Worm (Caenorhabditis elegans) whole organism, L4 larva: ENCODE data around the gene cal-2.

Experiments used
- R02D3.7 ChIP-seq: fragments of 150-350 bp; sonication (generic microtip); optimal IDR thresholded peaks from 3 replicates; lab custom pipeline; 2014; ENCODE audit warnings: missing biosample characterization, missing genetic modification characterization
- Y105C5A.15 ChIP-seq: fragments of 200-800 bp; sonication (Bioruptor generic); IDR thresholded peaks from 2 replicates; pipeline ENCODE4 v1.3.6; 2022; ENCODE audit warnings: missing genetic modification characterization, missing compliant biosample characterization
- Y5F2A.4 ChIP-seq: fragments of 200-800 bp; sonication (Bioruptor generic); optimal IDR thresholded peaks from 2 replicates; lab custom pipeline; 2018; ENCODE audit warnings: mild to moderate bottlenecking, missing genetic modification characterization, missing compliant biosample characterization
- ZK546.5 ChIP-seq, 2 experiments: sonication (generic microtip); optimal IDR thresholded peaks; 2 replicates each; lab custom pipeline; 2017; ENCODE audit warnings: missing biosample characterization in 2 of 2, missing genetic modification characterization in 2 of 2
- arid-1 ChIP-seq: fragments of 200-800 bp; sonication (Bioruptor generic); conservative IDR thresholded peaks from 2 replicates; pipeline ENCODE4 v1.3.6; 2022; ENCODE audit warnings: missing genetic modification reagents, missing genetic modification characterization, missing compliant biosample characterization
- ceh-62 ChIP-seq: sonication (generic microtip); optimal IDR thresholded peaks from 2 replicates; lab custom pipeline; 2017; ENCODE audit warnings: missing biosample characterization, missing genetic modification characterization
- cey-2 ChIP-seq: sonication (generic microtip); optimal IDR thresholded peaks from 3 replicates; lab custom pipeline; 2017; ENCODE audit warnings: missing genetic modification characterization, mild to moderate bottlenecking, missing compliant biosample characterization, antibody characterized with exemption, borderline replicate concordance; ENCODE audit not compliant: insufficient read depth
- ctbp-1 ChIP-seq: fragments of 200-800 bp; sonication (Bioruptor generic); IDR thresholded peaks from 2 replicates; pipeline ENCODE4 v1.3.6; 2022; ENCODE audit warnings: missing genetic modification reagents, missing genetic modification characterization, missing compliant biosample characterization
- dmd-6 ChIP-seq: fragments of 200-800 bp; sonication (Bioruptor generic); IDR thresholded peaks from 2 replicates; pipeline ENCODE4 v1.3.6; 2022; ENCODE audit warnings: missing genetic modification reagents, missing genetic modification characterization, missing compliant biosample characterization
- dmd-9 ChIP-seq: fragments of 200-800 bp; sonication (Bioruptor generic); IDR thresholded peaks from 2 replicates; pipeline ENCODE4 v1.3.6; 2022; ENCODE audit warnings: missing genetic modification reagents, missing genetic modification characterization, missing compliant biosample characterization
- dpl-1 ChIP-seq: fragments of 150-350 bp; optimal IDR thresholded peaks from 2 replicates; lab custom pipeline; 2014; ENCODE audit warnings: missing biosample characterization, missing genetic modification reagents, missing genetic modification characterization
- dve-1 ChIP-seq: sonication (generic microtip); optimal IDR thresholded peaks from 2 replicates; lab custom pipeline; 2017; ENCODE audit warnings: antibody characterized with exemption, mild to moderate bottlenecking, missing genetic modification characterization, missing compliant biosample characterization; ENCODE audit not compliant: insufficient read depth
- egl-27 ChIP-seq: sonication (generic microtip); optimal IDR thresholded peaks from 3 replicates; lab custom pipeline; 2017; ENCODE audit warnings: missing biosample characterization, missing genetic modification reagents, missing genetic modification characterization
- egl-43 ChIP-seq: fragments of 200-800 bp; sonication (Bioruptor generic); IDR thresholded peaks from 2 replicates; pipeline ENCODE4 v1.3.6; 2022; ENCODE audit warnings: missing genetic modification reagents, missing genetic modification characterization, missing compliant biosample characterization
- fkh-10 ChIP-seq: fragments of 150-350 bp; optimal IDR thresholded peaks from 2 replicates; lab custom pipeline; 2014; ENCODE audit warnings: missing biosample characterization, missing genetic modification reagents, missing genetic modification characterization
- fos-1 ChIP-seq: fragments of 150-350 bp; optimal IDR thresholded peaks from 2 replicates; lab custom pipeline; 2014; ENCODE audit warnings: missing biosample characterization, missing genetic modification characterization
- hif-1 ChIP-seq, 2 experiments: sonication (generic microtip); optimal IDR thresholded peaks; 2 replicates each; lab custom pipeline; 2016 to 2017; ENCODE audit warnings: missing compliant biosample characterization in 2 of 2, missing genetic modification characterization in 2 of 2, missing genetic modification reagents in 2 of 2, missing genotype in 2 of 2, mild to moderate bottlenecking in 1 of 2
- hlh-11 ChIP-seq: fragments of 200-800 bp; sonication (Bioruptor generic); optimal IDR thresholded peaks from 2 replicates; lab custom pipeline; 2018; ENCODE audit warnings: mild to moderate bottlenecking, missing genetic modification characterization, missing compliant biosample characterization
- hlh-30 ChIP-seq: sonication (generic microtip); optimal IDR thresholded peaks from 2 replicates; lab custom pipeline; 2017; ENCODE audit warnings: antibody characterized with exemption, mild to moderate bottlenecking, missing genetic modification characterization, missing compliant biosample characterization; ENCODE audit not compliant: insufficient read depth
- lim-7 ChIP-seq: fragments of 200-800 bp; sonication (Bioruptor generic); IDR thresholded peaks from 2 replicates; pipeline ENCODE4 v1.3.6; 2022; ENCODE audit warnings: missing genetic modification characterization, missing compliant biosample characterization
- lin-13 ChIP-seq: fragments of 150-350 bp; optimal IDR thresholded peaks from 2 replicates; lab custom pipeline; 2014; ENCODE audit warnings: missing biosample characterization, missing genetic modification reagents, missing genetic modification characterization
- lin-38 ChIP-seq: fragments of 200-800 bp; sonication (Bioruptor generic); IDR thresholded peaks from 2 replicates; pipeline ENCODE4 v1.3.6; 2022; ENCODE audit warnings: missing genetic modification reagents, missing genetic modification characterization, missing compliant biosample characterization
- lsy-2 ChIP-seq, 2 experiments: fragments of 150-350 bp in 1 of 2; sonication (generic microtip) in 1 of 2; optimal IDR thresholded peaks; 2 replicates each; lab custom pipeline; 2014 to 2017; ENCODE audit warnings: missing biosample characterization in 2 of 2, missing genetic modification characterization in 2 of 2
- mdl-1 ChIP-seq, 2 experiments: fragments of 150-350 bp in 1 of 2; sonication (generic microtip) in 1 of 2; optimal IDR thresholded peaks; 2 replicates each; lab custom pipeline; 2014 to 2017; ENCODE audit warnings: missing biosample characterization in 2 of 2, missing genetic modification characterization in 2 of 2
- mep-1 ChIP-seq: fragments of 150-350 bp; sonication (generic microtip); optimal IDR thresholded peaks from 3 replicates; lab custom pipeline; 2014; ENCODE audit warnings: missing biosample characterization, missing genetic modification characterization
- mes-2 ChIP-seq: sonication (generic microtip); optimal IDR thresholded peaks from 2 replicates; lab custom pipeline; 2016; ENCODE audit warnings: missing genotype, mild to moderate bottlenecking, missing genetic modification characterization, missing compliant biosample characterization; ENCODE audit not compliant: poor library complexity, severe bottlenecking
- mxl-2 ChIP-seq: fragments of 200-800 bp; sonication (Bioruptor generic); conservative IDR thresholded peaks from 2 replicates; pipeline ENCODE4 v1.3.6; 2022; ENCODE audit warnings: missing genetic modification reagents, missing genetic modification characterization, missing compliant biosample characterization
- nhr-10 ChIP-seq: fragments of 150-350 bp; optimal IDR thresholded peaks from 2 replicates; lab custom pipeline; 2014; ENCODE audit warnings: missing biosample characterization, missing genetic modification characterization
- nhr-11 ChIP-seq: fragments of 150-350 bp; optimal IDR thresholded peaks from 2 replicates; lab custom pipeline; 2014; ENCODE audit warnings: missing biosample characterization, missing genetic modification characterization
- nhr-111 ChIP-seq: fragments of 200-800 bp; sonication (Bioruptor generic); optimal IDR thresholded peaks from 2 replicates; lab custom pipeline; 2018; ENCODE audit warnings: mild to moderate bottlenecking, missing genetic modification characterization, missing compliant biosample characterization
- nhr-25 ChIP-seq: sonication (generic microtip); optimal IDR thresholded peaks from 2 replicates; lab custom pipeline; 2017; ENCODE audit warnings: missing genetic modification characterization, mild to moderate bottlenecking, missing compliant biosample characterization, antibody characterized with exemption, moderate library complexity, borderline replicate concordance; ENCODE audit not compliant: insufficient read depth
- nhr-41 ChIP-seq: fragments of 200-800 bp; sonication (Bioruptor generic); IDR thresholded peaks from 2 replicates; pipeline ENCODE4 v1.3.6; 2022; ENCODE audit warnings: missing genetic modification reagents, missing genetic modification characterization, missing compliant biosample characterization
- nhr-6 ChIP-seq: fragments of 150-350 bp; optimal IDR thresholded peaks from 2 replicates; lab custom pipeline; 2014; ENCODE audit warnings: missing biosample characterization, missing genetic modification characterization
- nhr-77 ChIP-seq: fragments of 150-350 bp; optimal IDR thresholded peaks from 2 replicates; lab custom pipeline; 2014; ENCODE audit warnings: missing biosample characterization, missing genetic modification characterization
- pha-4 ChIP-seq, 2 experiments: fragments of 150-350 bp in 1 of 2; fragments of 200-800 bp in 1 of 2; sonication (Bioruptor generic) in 1 of 2; IDR thresholded peaks in 1 of 2; optimal IDR thresholded peaks in 1 of 2; 2 replicates each; pipeline versions ENCODE4 v1.3.6 to Lab custom; 2014 to 2022; ENCODE audit warnings: missing genetic modification characterization in 2 of 2, missing genetic modification reagents in 2 of 2, missing biosample characterization in 1 of 2, missing compliant biosample characterization in 1 of 2
- pqm-1 ChIP-seq: sonication (generic microtip); optimal IDR thresholded peaks from 2 replicates; lab custom pipeline; 2017; ENCODE audit warnings: missing biosample characterization, missing genetic modification characterization
- sdz-12 ChIP-seq: fragments of 200-800 bp; sonication (Bioruptor generic); optimal IDR thresholded peaks from 2 replicates; lab custom pipeline; 2018; ENCODE audit warnings: mild to moderate bottlenecking, missing genetic modification characterization, missing compliant biosample characterization
- spr-1 ChIP-seq: sonication (generic microtip); optimal IDR thresholded peaks from 2 replicates; lab custom pipeline; 2016; ENCODE audit warnings: mild to moderate bottlenecking, missing genetic modification characterization, missing compliant biosample characterization
- tag-97 ChIP-seq: fragments of 200-800 bp; sonication (Bioruptor generic); IDR thresholded peaks from 2 replicates; pipeline ENCODE4 v1.3.6; 2022; ENCODE audit warnings: missing genetic modification characterization, missing compliant biosample characterization
- unc-130 ChIP-seq: sonication (generic microtip); optimal IDR thresholded peaks from 2 replicates; lab custom pipeline; 2016; ENCODE audit warnings: missing genetic modification reagents, missing genetic modification characterization, missing compliant biosample characterization
- unc-39 ChIP-seq: sonication (generic microtip); optimal IDR thresholded peaks from 2 replicates; lab custom pipeline; 2017; ENCODE audit warnings: missing biosample characterization, missing genetic modification characterization
- unc-62 ChIP-seq, 3 experiments: fragments of 150-350 bp in 1 of 3; sonication (generic microtip); optimal IDR thresholded peaks in 2 of 3; peaks in 1 of 3; 1 replicate in 1 of 3; 2 replicates in 2 of 3; lab custom pipeline; 2014 to 2017; ENCODE audit warnings: missing biosample characterization in 3 of 3, missing genetic modification characterization in 3 of 3, missing genetic modification reagents in 3 of 3, missing genotype in 1 of 3
- zag-1 ChIP-seq: fragments of 150-350 bp; optimal IDR thresholded peaks from 2 replicates; lab custom pipeline; 2014; ENCODE audit warnings: missing biosample characterization, missing genetic modification characterization
- zfp-2 ChIP-seq: sonication (generic microtip); optimal IDR thresholded peaks from 2 replicates; lab custom pipeline; 2016; ENCODE audit warnings: mild to moderate bottlenecking, missing genetic modification characterization, missing compliant biosample characterization
- zfp-3 ChIP-seq: fragments of 200-800 bp; sonication (Bioruptor generic); conservative IDR thresholded peaks from 2 replicates; pipeline ENCODE4 v1.3.6; 2022; ENCODE audit warnings: missing genetic modification reagents, missing genetic modification characterization, missing compliant biosample characterization

Gene cal-2

DNA sequence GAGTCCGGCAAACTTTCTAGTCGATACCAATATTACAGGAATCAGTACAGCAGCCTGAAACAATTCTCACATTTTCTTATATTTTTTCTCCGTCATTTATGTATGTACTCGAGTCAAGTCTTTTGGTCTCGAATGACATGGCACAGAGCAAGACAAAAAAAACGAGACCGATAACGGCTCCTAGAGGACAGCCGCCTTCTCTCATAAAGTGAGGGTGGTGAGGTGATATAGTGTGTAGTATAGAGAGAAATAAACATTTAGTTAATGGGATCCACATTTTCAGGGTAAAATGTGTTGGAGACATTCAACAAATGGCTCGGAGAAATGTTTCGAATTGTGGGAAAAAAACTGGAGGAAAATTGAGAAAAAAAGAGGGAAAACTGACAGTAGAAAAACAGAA, 1.7 kb downstream of the cal-2 start (continued):
- no peak for TF ChIP-seq spr-1 (tag; lab: Kevin White, UChicago)
- TF ChIP-seq lim-7 (GFP tag; lab: Robert Waterston, UW): no peak
- TF ChIP-seq cey-2 (tag; lab: Kevin White, UChicago): no peak
- no peak for TF ChIP-seq dpl-1 (GFP tag; lab: Kevin White, UChicago)
- no peak for TF ChIP-seq sdz-12 (GFP tag; lab: Kevin White, UChicago)
- no peak for TF ChIP-seq nhr-25 (tag; lab: Kevin White, UChicago)
- TF ChIP-seq arid-1 (GFP tag; lab: Robert Waterston, UW): no peak
- TF ChIP-seq mxl-2 (GFP tag; lab: Robert Waterston, UW): no peak
- TF ChIP-seq nhr-11 (tag; lab: Kevin White, UChicago): peak; percentile 54
- TF ChIP-seq zag-1 (tag; lab: Kevin White, UChicago): no peak
- no peak for TF ChIP-seq lin-13
- peak in 1 of 2 experiments; percentile 11 for TF ChIP-seq lsy-2 (tag; optimal IDR thresholded peaks at IDR 0.05; lab: Kevin White, UChicago)
- no peak for TF ChIP-seq ctbp-1 (GFP tag; lab: Robert Waterston, UW)
- TF ChIP-seq Y5F2A.4 (GFP tag; lab: Kevin White, UChicago): no peak
- no peak for TF ChIP-seq unc-130 (GFP tag; lab: Kevin White, UChicago)
- TF ChIP-seq mes-2 (tag; lab: Kevin White, UChicago): no peak
- TF ChIP-seq pqm-1 (tag; lab: Kevin White, UChicago): no peak
- TF ChIP-seq fos-1 (tag; lab: Kevin White, UChicago): no peak
- no peak for TF ChIP-seq mdl-1 (tag; optimal IDR thresholded peaks at IDR 0.05; lab: Kevin White, UChicago)
- no peak for TF ChIP-seq pha-4 (GFP tag; IDR thresholded peaks at IDR 0.05; lab: Robert Waterston, UW)
- no peak for TF ChIP-seq pha-4 (tag; optimal IDR thresholded peaks at IDR 0.05; lab: Kevin White, UChicago)
- TF ChIP-seq Y105C5A.15 (GFP tag; lab: Robert Waterston, UW): no peak
- no peak for TF ChIP-seq nhr-111
- TF ChIP-seq unc-39: no peak
- TF ChIP-seq ZK546.5 (tag; optimal IDR thresholded peaks at IDR 0.05; lab: Kevin White, UChicago): no peak
- no peak for TF ChIP-seq R02D3.7
- TF ChIP-seq, all 104 proteins: peak for 7

- TF ChIP-seq egl-27 (tag; lab: Kevin White, UChicago): no peak
- TF ChIP-seq mdl-1 (tag; optimal IDR thresholded peaks at IDR 0.05; lab: Kevin White, UChicago): no peak
- TF ChIP-seq tag-97: no peak
- TF ChIP-seq zfp-3: no peak
- TF ChIP-seq dmd-9 (GFP tag; lab: Robert Waterston, UW): no peak
- TF ChIP-seq zfp-2: no peak
- TF ChIP-seq lsy-2 (tag; optimal IDR thresholded peaks at IDR 0.05; lab: Kevin White, UChicago): no peak
- no peak for TF ChIP-seq nhr-25 (tag; lab: Kevin White, UChicago)
These were observed 3.5 kb downstream of the cal-2 start, which contains the start of gene sftd-3 for ce11 chrII:8964049-8964448. Gene sftd-3 (minus strand): TSS chrII:8964149.

DNA sequence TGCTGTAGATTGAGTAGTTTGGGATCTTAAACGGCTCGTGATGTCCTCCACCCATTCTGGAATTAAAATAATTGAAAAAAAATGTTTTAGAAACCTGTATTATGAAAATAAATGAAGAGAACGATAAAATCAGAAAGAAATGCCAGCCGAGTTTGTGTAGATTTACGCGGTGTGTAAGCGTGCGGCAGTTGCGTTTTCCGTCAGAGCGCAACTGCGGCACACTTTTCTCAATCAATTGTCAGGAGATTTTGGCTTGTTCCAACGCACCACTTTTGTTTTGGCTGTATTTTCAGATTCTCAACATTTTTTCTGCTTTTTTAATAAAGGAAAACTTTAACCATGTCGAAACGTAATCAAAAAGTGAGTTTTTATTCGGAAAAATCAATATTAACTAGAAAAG, 4.3 kb downstream of the cal-2 start, which contains the start of the genes ndub-3 and C18E9.2:
TSS of gene ndub-3 (minus strand) at position 56 of the 400 bp plus-strand sequence.
TSS of gene C18E9.2 (plus strand) at position 172 of the 400 bp plus-strand sequence.
- TF ChIP-seq nhr-11 (tag; lab: Kevin White, UChicago) (no peak), dve-1 (tag; lab: Kevin White, UChicago) (peak; percentile 22), egl-43 (GFP tag; lab: Robert Waterston, UW) (no peak), fkh-10 (no peak), nhr-6 (tag; lab: Kevin White, UChicago) (peak; percentile 44), lin-38 (GFP tag; lab: Robert Waterston, UW) (no peak), ceh-62 (tag; lab: Kevin White, UChicago) (no peak), mep-1 (peak; percentile 53), lsy-2 (tag; optimal IDR thresholded peaks at IDR 0.05; lab: Kevin White, UChicago) (peak in 1 of 2 experiments; percentile 62), R02D3.7 (peak; percentile 78), mdl-1 (tag; optimal IDR thresholded peaks at IDR 0.05; lab: Kevin White, UChicago) (no peak), dpl-1 (GFP tag; lab: Kevin White, UChicago) (peak; percentile 27), nhr-41 (GFP tag; lab: Robert Waterston, UW) (no peak), hif-1 (tag; optimal IDR thresholded peaks at IDR 0.05; lab: Kevin White, UChicago) (peak in 1 of 2 experiments; percentile 13), mes-2 (tag; lab: Kevin White, UChicago) (peak; percentile 63), unc-130 (GFP tag; lab: Kevin White, UChicago) (no peak), nhr-10 (no peak), hlh-11 (tag; lab: Kevin White, UChicago) (peak; percentile 32), nhr-77 (peak; percentile 37), dmd-6 (GFP tag; lab: Robert Waterston, UW) (no peak), unc-62 (GFP tag; optimal IDR thresholded peaks at IDR 0.05 in 1 of 2; lab: Kevin White, UChicago) (peak in 1 of 2 experiments; percentile 87), unc-62 (tag; optimal IDR thresholded peaks at IDR 0.05; lab: Kevin White, UChicago) (no peak), hlh-30 (tag; lab: Kevin White, UChicago) (peak; percentile 65)
